Worm (Caenorhabditis elegans) whole organism, L1 larva: ENCODE results near the gene C03A3.2.

Experiments used
- C16A3.4 ChIP-seq: fragments of 150-350 bp; optimal IDR thresholded peaks from 2 replicates; lab custom pipeline; 2014; ENCODE audit warnings: missing biosample characterization, missing genetic modification characterization
- F16B12.6 ChIP-seq: fragments of 150-350 bp; optimal IDR thresholded peaks from 2 replicates; lab custom pipeline; 2014; ENCODE audit warnings: missing biosample characterization, missing genetic modification characterization
- aha-1 ChIP-seq: fragments of 150-350 bp; optimal IDR thresholded peaks from 2 replicates; lab custom pipeline; 2014; ENCODE audit warnings: missing biosample characterization, missing genetic modification characterization
- blmp-1 ChIP-seq: fragments of 150-350 bp; optimal IDR thresholded peaks from 2 replicates; lab custom pipeline; 2014; ENCODE audit warnings: missing biosample characterization, missing genetic modification characterization
- ceh-63 ChIP-seq: fragments of 200-800 bp; sonication (Bioruptor generic); optimal IDR thresholded peaks from 2 replicates; lab custom pipeline; 2018; ENCODE audit warnings: mild to moderate bottlenecking, missing genetic modification characterization, missing compliant biosample characterization
- ceh-8 ChIP-seq: fragments of 200-800 bp; sonication (Bioruptor generic); optimal IDR thresholded peaks from 2 replicates; lab custom pipeline; 2018; ENCODE audit warnings: mild to moderate bottlenecking, missing genetic modification characterization, moderate library complexity, missing compliant biosample characterization
- ceh-90 ChIP-seq: sonication (generic microtip); optimal IDR thresholded peaks from 2 replicates; lab custom pipeline; 2016; ENCODE audit warnings: missing genetic modification characterization, missing compliant biosample characterization
- dpl-1 ChIP-seq, 3 experiments: fragments of 150-350 bp in 2 of 3; sonication (generic microtip) in 1 of 3; optimal IDR thresholded peaks; 2 replicates each; lab custom pipeline; 2014 to 2017; ENCODE audit warnings: missing biosample characterization in 3 of 3, missing genetic modification characterization in 3 of 3, missing genetic modification reagents in 3 of 3
- efl-1 ChIP-seq, 4 experiments: fragments of 150-350 bp; optimal IDR thresholded peaks in 3 of 4; peaks in 1 of 4; 1 replicate in 1 of 4; 2 replicates in 3 of 4; lab custom pipeline; 2014; ENCODE audit warnings: missing biosample characterization in 2 of 4, missing genetic modification characterization in 2 of 4, missing genetic modification reagents in 2 of 4
- efl-3 ChIP-seq: fragments of 200-800 bp; sonication (Bioruptor generic); optimal IDR thresholded peaks from 2 replicates; lab custom pipeline; 2018; ENCODE audit warnings: mild to moderate bottlenecking, missing genetic modification characterization, missing compliant biosample characterization
- egl-27 ChIP-seq, 2 experiments: fragments of 150-350 bp in 1 of 2; sonication (generic microtip); optimal IDR thresholded peaks; 3 replicates each; lab custom pipeline; 2017 to 2018; ENCODE audit warnings: missing biosample characterization in 2 of 2, missing genetic modification characterization in 2 of 2, missing genetic modification reagents in 2 of 2
- fos-1 ChIP-seq: fragments of 150-350 bp; optimal IDR thresholded peaks from 2 replicates; lab custom pipeline; 2014; ENCODE audit warnings: missing biosample characterization, missing genetic modification characterization
- isw-1 ChIP-seq: fragments of 200-800 bp; sonication (Bioruptor generic); IDR thresholded peaks from 2 replicates; pipeline ENCODE4 v1.3.6; 2022; ENCODE audit warnings: missing genetic modification characterization, missing compliant biosample characterization
- lin-14 ChIP-seq: fragments of 200-800 bp; sonication (Bioruptor generic); optimal IDR thresholded peaks from 2 replicates; lab custom pipeline; 2018; ENCODE audit warnings: mild to moderate bottlenecking, missing genetic modification characterization, moderate library complexity, missing compliant biosample characterization
- lin-35 ChIP-seq, 2 experiments: fragments of 150-350 bp; optimal IDR thresholded peaks; 2 replicates each; lab custom pipeline; 2014; ENCODE audit warnings: missing biosample characterization in 2 of 2, missing genetic modification characterization in 2 of 2, missing genetic modification reagents in 2 of 2
- lsy-2 ChIP-seq, 2 experiments: fragments of 150-350 bp; optimal IDR thresholded peaks; 2 replicates each; lab custom pipeline; 2014; ENCODE audit warnings: missing biosample characterization in 2 of 2, missing genetic modification characterization in 2 of 2
- mep-1 ChIP-seq: fragments of 150-350 bp; optimal IDR thresholded peaks from 2 replicates; lab custom pipeline; 2014; ENCODE audit warnings: missing biosample characterization, missing genetic modification characterization
- nhr-19 ChIP-seq: fragments of 200-800 bp; sonication (Bioruptor generic); conservative IDR thresholded peaks from 2 replicates; pipeline ENCODE4 v1.3.6; 2022; ENCODE audit warnings: missing genetic modification characterization, missing compliant biosample characterization
- nhr-28 ChIP-seq: fragments of 150-350 bp; optimal IDR thresholded peaks from 2 replicates; lab custom pipeline; 2014; ENCODE audit warnings: missing biosample characterization, missing genetic modification characterization
- nhr-71 ChIP-seq: sonication (generic microtip); optimal IDR thresholded peaks from 2 replicates; lab custom pipeline; 2016; ENCODE audit warnings: mild to moderate bottlenecking, missing genetic modification characterization, moderate library complexity, missing compliant biosample characterization
- nhr-77 ChIP-seq: fragments of 150-350 bp; optimal IDR thresholded peaks from 2 replicates; lab custom pipeline; 2014; ENCODE audit warnings: missing biosample characterization, missing genetic modification characterization
- snpc-4 ChIP-seq: fragments of 150-350 bp; optimal IDR thresholded peaks from 2 replicates; lab custom pipeline; 2014; ENCODE audit warnings: missing biosample characterization, missing genetic modification characterization
- snu-23 ChIP-seq: sonication (generic microtip); optimal IDR thresholded peaks from 2 replicates; lab custom pipeline; 2016; ENCODE audit warnings: missing genetic modification characterization, missing compliant biosample characterization
- tbx-2 ChIP-seq: sonication (generic microtip); optimal IDR thresholded peaks from 2 replicates; lab custom pipeline; 2016; ENCODE audit warnings: missing genetic modification characterization, missing compliant biosample characterization
- tlp-1 ChIP-seq: fragments of 150-350 bp; optimal IDR thresholded peaks from 2 replicates; lab custom pipeline; 2014; ENCODE audit warnings: missing biosample characterization, missing genetic modification characterization
- unc-62 ChIP-seq: fragments of 150-350 bp; optimal IDR thresholded peaks from 2 replicates; lab custom pipeline; 2014; ENCODE audit warnings: missing biosample characterization, missing genetic modification reagents, missing genetic modification characterization
- unc-86 ChIP-seq: sonication (generic microtip); optimal IDR thresholded peaks from 2 replicates; lab custom pipeline; 2016; ENCODE audit warnings: missing genetic modification characterization, missing compliant biosample characterization
- ztf-4 ChIP-seq: fragments of 150-350 bp; optimal IDR thresholded peaks from 2 replicates; lab custom pipeline; 2014; ENCODE audit warnings: missing biosample characterization, missing genetic modification characterization

C03A3.2 gene

DNA sequence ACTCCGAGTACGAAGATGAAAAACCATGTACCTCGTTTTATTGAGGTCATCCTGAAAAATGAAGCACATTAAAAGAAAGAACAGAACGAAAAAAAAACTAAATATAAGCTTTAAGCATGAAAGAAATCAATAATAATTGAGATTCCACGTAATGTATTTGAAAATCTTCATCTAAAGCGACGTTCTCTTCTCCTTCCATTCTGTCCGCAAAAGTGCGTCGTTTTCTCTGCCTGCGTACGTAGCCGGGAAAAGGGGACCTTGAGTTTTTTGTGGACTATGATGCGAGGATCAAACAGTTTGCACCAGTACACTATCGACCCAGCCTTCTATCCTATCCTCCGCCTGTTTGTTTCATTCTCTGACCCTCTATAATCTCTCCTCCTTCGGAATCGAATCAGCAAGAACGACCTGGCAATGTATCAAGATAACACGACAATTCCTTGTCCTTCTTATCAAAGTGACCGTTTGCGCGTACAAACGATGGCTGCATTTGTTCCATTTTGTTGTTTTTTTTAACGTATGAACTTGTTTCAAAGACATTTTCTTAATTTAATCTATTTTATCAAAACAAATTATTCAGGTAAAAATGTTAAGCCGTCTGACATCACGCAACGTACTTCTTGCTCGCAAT is 47.1 kb upstream of the C03A3.2 start, which contains the start of the genes C34F6.7 and idh-2 (continued):
- TF ChIP-seq isw-1 (GFP tag; lab: Robert Waterston, UW) (no peak), nhr-77 (tag; lab: Kevin White, UChicago) (no peak), lsy-2 (tag; optimal IDR thresholded peaks at IDR 0.05; lab: Kevin White, UChicago) (peak; percentile 44 to 45), tbx-2 (tag; lab: Kevin White, UChicago) (peak; percentile 49), nhr-71 (peak; percentile 59), C16A3.4 (tag; lab: Kevin White, UChicago) (peak; percentile 25), dpl-1 (GFP tag; optimal IDR thresholded peaks at IDR 0.05; lab: Kevin White, UChicago) (peak; percentile 13 to 45 (median 34)), efl-3 (no peak), fos-1 (tag; lab: Kevin White, UChicago) (no peak), ceh-8 (GFP tag; lab: Kevin White, UChicago) (no peak), snu-23 (GFP tag; lab: Kevin White, UChicago) (peak; percentile 72), ztf-4 (peak; percentile 40), lin-14 (GFP tag; lab: Kevin White, UChicago) (peak; percentile 66), nhr-19 (GFP tag; lab: Robert Waterston, UW) (peak; percentile 20), snpc-4 (no peak)

DNA sequence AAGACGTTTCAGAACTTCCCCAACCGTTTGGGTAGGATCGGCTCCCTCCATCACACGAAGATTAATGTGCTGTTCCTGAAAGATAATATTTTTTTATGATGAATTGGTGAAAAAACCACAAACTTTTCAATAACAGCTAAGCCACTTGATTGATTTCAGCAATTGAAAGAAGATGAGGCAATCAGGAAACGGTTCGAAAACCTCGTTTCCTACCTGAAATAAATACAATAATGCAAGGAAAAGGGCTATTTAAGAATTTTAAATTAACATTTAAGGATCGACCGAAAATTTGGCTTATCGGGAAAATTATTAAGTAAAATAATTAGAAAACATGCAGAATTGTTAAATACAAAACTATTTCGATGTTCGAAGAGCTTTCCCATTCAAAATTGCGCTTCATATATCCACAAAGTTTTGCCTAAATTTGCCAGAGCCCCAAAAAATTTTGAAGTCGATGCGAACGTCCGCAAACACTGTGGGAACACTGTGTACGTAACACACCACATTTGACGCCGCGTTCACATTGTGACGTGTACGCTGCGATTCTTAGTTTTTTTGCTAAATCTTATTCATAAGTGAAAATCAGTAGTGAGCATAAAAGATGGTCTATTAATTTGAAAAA is 39.9 kb upstream of the C03A3.2 start, which contains the start of gene C34F6.9:
TSS of gene C34F6.9 (minus strand) at position 51 of the 622 bp plus-strand sequence.
- TF ChIP-seq efl-1 (optimal IDR thresholded peaks at IDR 0.05; lab: Kevin White, UChicago) (no peak), efl-1 (GFP tag; optimal IDR thresholded peaks at IDR 0.05 in 1 of 2; lab: Kevin White, UChicago) (peak in 1 of 2 experiments; percentile 84), tlp-1 (tag; lab: Kevin White, UChicago) (no peak), nhr-28 (tag; lab: Kevin White, UChicago) (no peak), dpl-1 (GFP tag; optimal IDR thresholded peaks at IDR 0.05; lab: Kevin White, UChicago) (peak in 1 of 3 experiments; percentile 13), F16B12.6 (tag; lab: Kevin White, UChicago) (peak; percentile 79), lin-14 (GFP tag; lab: Kevin White, UChicago) (peak; percentile 50), lin-35 (GFP tag; optimal IDR thresholded peaks at IDR 0.05; lab: Kevin White, UChicago) (peak in 1 of 2 experiments; percentile 13), blmp-1 (tag; lab: Kevin White, UChicago) (peak; percentile 6), mep-1 (tag; lab: Kevin White, UChicago) (peak; percentile 12), ceh-8 (GFP tag; lab: Kevin White, UChicago) (no peak), lsy-2 (tag; optimal IDR thresholded peaks at IDR 0.05; lab: Kevin White, UChicago) (peak in 1 of 2 experiments; percentile 27)

DNA sequence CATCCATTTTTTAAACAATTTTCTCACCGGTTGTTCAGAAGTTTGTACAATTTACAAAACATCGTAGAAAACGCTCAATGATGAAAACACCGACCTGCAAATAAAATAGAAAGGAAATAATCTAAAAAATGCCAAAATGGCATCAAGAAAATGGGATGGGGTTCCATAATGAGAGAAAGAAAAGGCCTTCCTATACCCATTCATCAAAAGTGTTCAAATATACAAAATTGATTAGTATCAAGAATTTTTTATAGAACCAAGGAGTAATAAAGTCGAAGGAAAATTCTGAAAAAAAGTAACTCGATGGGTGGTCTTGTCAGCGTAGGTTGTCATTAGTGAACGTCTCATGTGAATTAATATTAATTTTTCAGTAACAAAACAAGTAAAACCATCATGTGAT is 36.1 kb upstream of the C03A3.2 start, which contains the start of gene C34F6.12:
TSS of gene C34F6.12 (minus strand) at position 101 of the 400 bp plus-strand sequence.
- TF ChIP-seq unc-62 (GFP tag; lab: Kevin White, UChicago) (no peak), efl-1 (optimal IDR thresholded peaks at IDR 0.05; lab: Kevin White, UChicago) (no peak), efl-1 (GFP tag; optimal IDR thresholded peaks at IDR 0.05 in 1 of 2; lab: Kevin White, UChicago) (peak in 1 of 2 experiments; percentile 37)

DNA sequence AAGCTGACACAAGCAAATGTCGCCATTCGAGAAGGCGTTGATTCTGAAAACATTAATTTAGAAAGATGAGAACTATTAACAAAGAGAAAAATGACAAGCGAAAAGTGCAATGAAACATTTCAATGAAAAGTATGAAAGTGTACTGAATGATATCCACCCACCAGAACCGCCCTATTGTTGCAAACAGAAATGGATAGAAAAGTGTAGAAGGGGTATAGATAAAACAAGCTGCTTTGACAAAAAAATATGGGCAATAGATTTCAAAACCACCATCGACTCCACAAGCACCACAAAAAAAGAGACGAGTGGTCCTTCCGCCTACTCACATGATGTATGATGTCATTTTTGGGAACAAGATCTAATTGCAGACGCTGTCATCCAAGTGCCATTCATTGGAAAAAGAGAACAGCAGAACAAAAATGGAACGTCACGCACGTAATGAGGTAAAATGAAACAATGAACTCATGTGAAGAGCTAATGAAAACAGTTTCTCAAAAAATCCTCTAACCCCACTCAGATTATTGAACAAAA is 22.0 kb upstream of the C03A3.2 start, which contains the start of gene C34F6.10:
TSS of gene C34F6.10 (minus strand) at position 51 of the 531 bp plus-strand sequence.
- TF ChIP-seq efl-1 (optimal IDR thresholded peaks at IDR 0.05; lab: Kevin White, UChicago) (no peak), efl-1 (GFP tag; optimal IDR thresholded peaks at IDR 0.05 in 1 of 2; lab: Kevin White, UChicago) (peak in 1 of 2 experiments; percentile 67), aha-1 (tag; lab: Kevin White, UChicago) (no peak), lin-14 (GFP tag; lab: Kevin White, UChicago) (peak; percentile 60), egl-27 (tag; optimal IDR thresholded peaks at IDR 0.05; lab: Kevin White, UChicago) (no peak)

DNA sequence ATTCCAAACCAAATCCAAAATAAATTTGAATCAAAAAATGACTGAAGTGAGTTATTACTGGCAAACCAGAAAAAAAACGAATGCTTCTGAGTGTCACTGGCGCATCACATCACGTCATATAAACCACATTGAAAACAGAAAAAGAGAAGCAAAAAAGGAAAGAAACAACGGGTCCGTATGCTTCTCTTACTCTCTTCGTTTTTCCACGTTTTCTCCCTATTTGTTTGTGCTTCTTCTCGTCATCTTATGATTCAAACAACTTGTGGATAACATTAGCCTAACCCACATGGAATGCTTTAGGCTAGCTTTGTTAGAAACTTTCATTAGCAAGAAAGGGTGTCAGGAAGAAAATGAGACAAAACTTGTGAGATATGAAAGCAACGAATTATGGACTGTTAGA is 21.2 kb upstream of the C03A3.2 start:
- no peak for TF ChIP-seq nhr-19 (GFP tag; lab: Robert Waterston, UW)
- TF ChIP-seq ceh-90 (tag; lab: Kevin White, UChicago): no peak
- TF ChIP-seq lin-14 (GFP tag; lab: Kevin White, UChicago): peak; percentile 72
- TF ChIP-seq C16A3.4 (tag; lab: Kevin White, UChicago): no peak
- no peak for TF ChIP-seq efl-1 (optimal IDR thresholded peaks at IDR 0.05; lab: Kevin White, UChicago)
- TF ChIP-seq efl-1 (GFP tag; optimal IDR thresholded peaks at IDR 0.05 in 1 of 2; lab: Kevin White, UChicago): peak in 1 of 2 experiments; percentile 10
- peak; percentile 12 for TF ChIP-seq unc-86 (tag; lab: Kevin White, UChicago)
- peak in 1 of 2 experiments; percentile 26 for TF ChIP-seq lsy-2 (tag; optimal IDR thresholded peaks at IDR 0.05; lab: Kevin White, UChicago)
- no peak for TF ChIP-seq nhr-77 (tag; lab: Kevin White, UChicago)
- TF ChIP-seq ceh-63: peak; percentile 20
